Fruit fly (Drosophila melanogaster) whole organism, pupa: ENCODE measurements around the gene CG8202.

Experiments
- CG12605 ChIP-seq: fragments of 200-800 bp; sonication (Bioruptor generic); IDR thresholded peaks from 2 replicates; pipeline ENCODE4 v1.3.6; 2022; ENCODE audit warnings: missing biosample characterization, missing genetic modification characterization
- CG14655 ChIP-seq: fragments of 200-800 bp; sonication (Bioruptor generic); optimal IDR thresholded peaks from 3 replicates; lab custom pipeline; 2017; ENCODE audit warnings: mild to moderate bottlenecking, missing biosample characterization, missing genetic modification reagents, missing genetic modification characterization
- CG4496 ChIP-seq: fragments of 200-800 bp; sonication (Bioruptor generic); IDR thresholded peaks from 3 replicates; pipeline ENCODE4 v1.3.6; 2022; ENCODE audit warnings: missing biosample characterization, missing genetic modification characterization
- CG8159 ChIP-seq: fragments of 200-800 bp; sonication (Bioruptor generic); optimal IDR thresholded peaks from 3 replicates; lab custom pipeline; 2018; ENCODE audit warnings: missing biosample characterization, mild to moderate bottlenecking, missing genetic modification characterization, moderate library complexity
- Ets98B ChIP-seq: fragments of 200-800 bp; sonication (Bioruptor generic); IDR thresholded peaks from 2 replicates; pipeline ENCODE4 v1.3.6; 2022; ENCODE audit warnings: missing biosample characterization, missing genetic modification characterization
- fd96Ca ChIP-seq: fragments of 200-800 bp; sonication (Bioruptor generic); IDR thresholded peaks from 3 replicates; pipeline ENCODE4 v1.3.6; 2022; ENCODE audit warnings: missing biosample characterization, missing genetic modification characterization
- gl ChIP-seq: fragments of 200-800 bp; sonication (Bioruptor generic); optimal IDR thresholded peaks from 2 replicates; lab custom pipeline; 2018; ENCODE audit warnings: missing biosample characterization, mild to moderate bottlenecking, missing genetic modification characterization

DNA sequence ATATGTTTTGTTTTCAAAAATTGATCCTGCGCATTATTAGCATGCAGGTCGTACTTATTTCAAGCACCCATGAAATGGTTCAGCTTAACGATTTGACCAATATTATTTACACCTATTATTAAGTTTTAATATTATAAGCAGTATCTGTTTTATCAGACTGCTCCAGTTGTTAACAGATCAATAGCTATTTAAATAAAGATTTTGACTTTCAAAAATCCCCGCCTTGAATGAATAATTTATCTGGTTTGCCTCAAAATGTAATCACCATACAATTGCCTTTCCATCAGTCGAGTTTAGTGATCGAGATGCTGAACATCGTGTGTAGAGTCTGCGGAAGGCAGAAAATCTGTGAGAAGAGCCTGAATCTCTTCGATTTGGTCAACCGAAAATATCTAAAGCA is 6.7 kb upstream of the CG8202 start, which contains the start of gene ouib:
- TF ChIP-seq CG12605 (GFP tag; lab: Robert Waterston, UW) (no peak), Ets98B (no peak), gl (no peak), CG8159 (tag; lab: Kevin White, UChicago) (no peak), CG14655 (GFP tag; lab: Kevin White, UChicago) (no peak), fd96Ca (no peak), CG4496 (GFP tag; lab: Robert Waterston, UW) (no peak)
